Fruit fly (Drosophila melanogaster): Measurements from ENCODE around the gene ymp.

DNA sequence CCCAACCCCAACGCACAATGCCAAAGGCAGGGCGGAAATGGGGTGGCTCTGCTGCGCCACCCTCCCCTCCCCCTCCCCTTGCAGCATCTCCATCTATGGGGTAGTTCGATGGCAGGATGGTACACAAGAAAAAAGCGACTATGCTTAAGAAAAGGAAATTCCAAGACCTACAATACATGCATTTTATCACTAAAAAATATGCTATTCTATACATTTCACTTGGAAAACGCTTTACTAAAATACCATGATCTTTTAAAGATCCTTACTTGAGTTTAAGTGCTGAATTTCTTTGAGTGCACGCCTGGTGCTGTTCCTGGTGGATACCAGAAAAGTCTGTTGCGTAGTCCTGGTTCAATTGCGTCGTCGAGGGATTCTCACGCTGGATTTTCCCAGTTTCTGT is 22.2 kb upstream of the ymp start:
- no peak for TF ChIP-seq CG31224 (GFP tag; IDR thresholded peaks at IDR 0.05)
- TF ChIP-seq z (GFP tag; IDR thresholded peaks at IDR 0.05) = no peak
- TF ChIP-seq CG31365 (tag; optimal IDR thresholded peaks at IDR 0.05) = peak; percentile 31
- no peak for TF ChIP-seq CG10274 (GFP tag; optimal IDR thresholded peaks at IDR 0.05)
- TF ChIP-seq zfh1 (GFP tag; IDR thresholded peaks at IDR 0.05) = peak; percentile 72
- peak; percentile 41 for TF ChIP-seq CG17568 (GFP tag; optimal IDR thresholded peaks at IDR 0.05)
- TF ChIP-seq Scr (GFP tag; IDR thresholded peaks at IDR 0.05; ENCODE audit: partially characterized antibody) = no peak
- peak; percentile 11 for TF ChIP-seq CG12155 (GFP tag; optimal IDR thresholded peaks at IDR 0.05)
- no peak for TF ChIP-seq lov (optimal IDR thresholded peaks at IDR 0.05)
- TF ChIP-seq lov (GFP tag; IDR thresholded peaks at IDR 0.05) = no peak
- TF ChIP-seq fd64A (GFP tag; optimal IDR thresholded peaks at IDR 0.05) = peak; percentile 13

Data from whole organism, embryonic.